Worm (Caenorhabditis elegans) whole organism, midembryonic: ENCODE measurements around the gene C10G8.3.

Experiments
- T22C8.4 ChIP-seq: fragments of 200-800 bp; sonication (Bioruptor generic); IDR thresholded peaks from 2 replicates; pipeline ENCODE4 v1.3.6; 2022; ENCODE audit warnings: missing genetic modification characterization, missing compliant biosample characterization
- cog-1 ChIP-seq: sonication (generic microtip); optimal IDR thresholded peaks from 2 replicates; lab custom pipeline; 2016; ENCODE audit warnings: missing genetic modification characterization, missing compliant biosample characterization
- flt-1 ChIP-seq: fragments of 200-800 bp; sonication (Bioruptor generic); IDR thresholded peaks from 2 replicates; pipeline ENCODE4 v1.3.6; 2022; ENCODE audit warnings: missing genetic modification characterization, missing compliant biosample characterization
- klf-2 ChIP-seq: fragments of 200-800 bp; sonication (Bioruptor generic); conservative IDR thresholded peaks from 2 replicates; pipeline ENCODE4 v1.3.6; 2022; ENCODE audit warnings: missing genetic modification reagents, missing genetic modification characterization, missing compliant biosample characterization
- med-1 ChIP-seq: sonication (generic microtip); optimal IDR thresholded peaks from 2 replicates; lab custom pipeline; 2017; ENCODE audit warnings: missing genetic modification characterization, mild to moderate bottlenecking, missing compliant biosample characterization, antibody characterized with exemption, missing genetic modification reagents; ENCODE audit not compliant: insufficient read depth
- ref-1 ChIP-seq: fragments of 200-800 bp; sonication (Bioruptor generic); conservative IDR thresholded peaks from 2 replicates; pipeline ENCODE4 v1.3.6; 2022; ENCODE audit warnings: missing genetic modification reagents, missing genetic modification characterization, missing compliant biosample characterization
- tab-1 ChIP-seq: fragments of 200-800 bp; sonication (Bioruptor generic); IDR thresholded peaks from 2 replicates; pipeline ENCODE4 v1.3.6; 2022; ENCODE audit warnings: missing genetic modification characterization, missing compliant biosample characterization
- ztf-23 ChIP-seq: fragments of 200-800 bp; sonication (Bioruptor generic); IDR thresholded peaks from 2 replicates; pipeline ENCODE4 v1.3.6; 2022; ENCODE audit warnings: missing genetic modification reagents, missing genetic modification characterization, missing compliant biosample characterization
- ztf-29 ChIP-seq: fragments of 200-800 bp; sonication (Bioruptor generic); IDR thresholded peaks from 2 replicates; pipeline ENCODE4 v1.3.6; 2022; ENCODE audit warnings: missing genetic modification reagents, missing genetic modification characterization, missing compliant biosample characterization

Gene C10G8.3

DNA sequence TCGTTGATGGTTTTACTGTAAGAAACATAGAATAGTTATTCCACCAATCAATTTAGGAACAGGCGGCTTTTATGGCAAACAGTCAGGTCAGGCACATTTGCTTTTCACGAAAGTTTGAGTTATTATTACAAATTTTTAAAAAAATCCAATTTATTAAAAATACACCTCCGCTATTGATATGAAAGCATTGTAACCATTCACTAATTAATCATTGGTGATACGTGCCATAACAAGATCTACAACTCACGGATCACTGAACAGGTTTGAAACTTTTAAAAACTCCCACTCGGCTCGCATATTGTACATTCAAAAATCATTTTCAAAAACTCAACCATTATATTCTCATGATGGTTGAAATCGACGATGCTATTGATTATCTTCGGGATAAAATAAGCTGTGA is 26.9 kb downstream of the C10G8.3 start, which contains the start of gene srg-27:
Gene srg-27, plus strand, starts transcription at position 301 of the 400 bp plus-strand sequence.
- TF ChIP-seq cog-1 (tag; lab: Kevin White, UChicago) (no peak), ztf-29 (GFP tag; lab: Robert Waterston, UW) (no peak), med-1 (GFP tag; lab: Kevin White, UChicago) (no peak), ref-1 (GFP tag; lab: Robert Waterston, UW) (no peak), ztf-23 (GFP tag; lab: Robert Waterston, UW) (no peak), T22C8.4 (GFP tag; lab: Robert Waterston, UW) (no peak), tab-1 (GFP tag; lab: Robert Waterston, UW) (no peak), klf-2 (GFP tag; lab: Robert Waterston, UW) (no peak), flt-1 (no peak)

- TF ChIP-seq flt-1: no peak
- no peak for TF ChIP-seq ztf-29 (GFP tag; lab: Robert Waterston, UW)
- no peak for TF ChIP-seq tab-1 (GFP tag; lab: Robert Waterston, UW)
- TF ChIP-seq cog-1 (tag; lab: Kevin White, UChicago): no peak
- no peak for TF ChIP-seq ref-1 (GFP tag; lab: Robert Waterston, UW)
- no peak for TF ChIP-seq T22C8.4 (GFP tag; lab: Robert Waterston, UW)
- no peak for TF ChIP-seq med-1 (GFP tag; lab: Kevin White, UChicago)
- no peak for TF ChIP-seq klf-2 (GFP tag; lab: Robert Waterston, UW)
- no peak for TF ChIP-seq ztf-23 (GFP tag; lab: Robert Waterston, UW)
These were observed 32.9 kb downstream of the C10G8.3 start, which contains the start of gene srg-25 for ce11 chrV:5345419-5345818. Gene srg-25 (minus strand): TSS chrV:5345519.

ce11 chrV:5349471-5349870 is 36.9 kb downstream of the C10G8.3 start, which contains the start of gene T09D3.3:
Gene T09D3.3 (minus strand): TSS chrV:5349571.
- TF ChIP-seq T22C8.4 (GFP tag; lab: Robert Waterston, UW) (no peak), klf-2 (GFP tag; lab: Robert Waterston, UW) (no peak), ref-1 (GFP tag; lab: Robert Waterston, UW) (no peak), ztf-29 (GFP tag; lab: Robert Waterston, UW) (no peak), tab-1 (GFP tag; lab: Robert Waterston, UW) (no peak), ztf-23 (GFP tag; lab: Robert Waterston, UW) (no peak), cog-1 (tag; lab: Kevin White, UChicago) (no peak), med-1 (GFP tag; lab: Kevin White, UChicago) (no peak), flt-1 (no peak)

DNA sequence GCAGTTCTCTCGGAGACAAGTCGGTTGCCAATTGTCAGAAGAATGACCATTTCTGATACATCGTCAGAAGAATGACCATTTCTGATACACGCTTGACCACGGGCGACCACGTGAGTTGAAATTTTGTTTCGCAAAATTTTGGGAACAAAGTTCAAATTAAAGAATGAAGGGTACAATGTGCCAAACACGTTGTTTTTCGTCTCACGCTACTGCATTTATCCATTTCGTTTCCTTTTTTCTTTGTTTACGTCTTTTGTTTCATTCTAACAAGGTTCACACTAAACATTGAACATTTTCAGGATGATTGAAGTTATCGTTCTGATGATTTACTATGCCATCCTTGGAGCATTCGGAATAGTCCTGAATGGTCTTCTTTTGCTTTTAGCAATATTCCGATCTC is 38.9 kb downstream of the C10G8.3 start, which contains the start of gene srd-9:
Gene srd-9, plus strand, starts transcription at position 301 of the 400 bp plus-strand sequence.
- no peak for TF ChIP-seq cog-1 (tag; lab: Kevin White, UChicago)
- no peak for TF ChIP-seq ztf-29 (GFP tag; lab: Robert Waterston, UW)
- no peak for TF ChIP-seq ztf-23 (GFP tag; lab: Robert Waterston, UW)
- TF ChIP-seq klf-2 (GFP tag; lab: Robert Waterston, UW): no peak
- no peak for TF ChIP-seq tab-1 (GFP tag; lab: Robert Waterston, UW)
- no peak for TF ChIP-seq ref-1 (GFP tag; lab: Robert Waterston, UW)
- TF ChIP-seq T22C8.4 (GFP tag; lab: Robert Waterston, UW): no peak
- no peak for TF ChIP-seq med-1 (GFP tag; lab: Kevin White, UChicago)
- TF ChIP-seq flt-1: no peak

ce11 chrV:5358772-5359171 is 46.2 kb downstream of the C10G8.3 start, which contains the start of gene nhr-216:
Gene nhr-216 (minus strand): TSS chrV:5358872.
- TF ChIP-seq T22C8.4 (GFP tag; lab: Robert Waterston, UW): no peak
- no peak for TF ChIP-seq klf-2 (GFP tag; lab: Robert Waterston, UW)
- no peak for TF ChIP-seq ztf-23 (GFP tag; lab: Robert Waterston, UW)
- no peak for TF ChIP-seq cog-1 (tag; lab: Kevin White, UChicago)
- no peak for TF ChIP-seq flt-1
- no peak for TF ChIP-seq med-1 (GFP tag; lab: Kevin White, UChicago)

DNA sequence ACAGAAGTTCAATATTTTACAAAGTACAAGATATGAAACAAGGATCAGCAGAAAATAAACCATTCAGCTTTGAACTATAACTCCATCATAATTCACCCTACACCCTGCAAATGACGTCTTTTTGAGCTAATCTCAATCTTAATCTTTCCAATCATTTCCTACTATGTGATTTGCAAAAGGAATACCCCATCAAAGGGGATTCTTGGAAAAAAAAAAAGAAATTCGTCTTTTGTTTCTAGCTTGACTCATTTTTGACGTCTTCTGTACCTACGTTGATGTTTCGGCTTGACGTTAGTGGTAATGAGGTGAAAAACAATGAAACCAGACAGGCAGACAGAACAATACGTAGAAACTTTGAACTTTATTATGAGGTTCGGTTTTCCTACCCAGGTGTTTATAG is 49.7 kb downstream of the C10G8.3 start:
- no peak for TF ChIP-seq ztf-29 (GFP tag; lab: Robert Waterston, UW)
- no peak for TF ChIP-seq T22C8.4 (GFP tag; lab: Robert Waterston, UW)
- TF ChIP-seq tab-1 (GFP tag; lab: Robert Waterston, UW): no peak
- TF ChIP-seq med-1 (GFP tag; lab: Kevin White, UChicago): no peak
- TF ChIP-seq flt-1: no peak
- TF ChIP-seq cog-1 (tag; lab: Kevin White, UChicago): no peak
- TF ChIP-seq klf-2 (GFP tag; lab: Robert Waterston, UW): no peak
- no peak for TF ChIP-seq ref-1 (GFP tag; lab: Robert Waterston, UW)
- TF ChIP-seq ztf-23 (GFP tag; lab: Robert Waterston, UW): no peak
